Worm (Caenorhabditis elegans) whole organism, L1 larva: Measurements from ENCODE around the gene F19B10.5.

ENCODE experiments used
- aly-2 ChIP-seq: fragments of 150-350 bp; optimal IDR thresholded peaks from 2 replicates; lab custom pipeline; 2014; ENCODE audit warnings: missing biosample characterization, missing genetic modification characterization
- nhr-237 ChIP-seq: fragments of 150-350 bp; optimal IDR thresholded peaks from 2 replicates; lab custom pipeline; 2014; ENCODE audit warnings: missing biosample characterization, missing genetic modification characterization
- nhr-28 ChIP-seq: fragments of 150-350 bp; optimal IDR thresholded peaks from 2 replicates; lab custom pipeline; 2014; ENCODE audit warnings: missing biosample characterization, missing genetic modification characterization
- nhr-76 ChIP-seq: sonication (generic microtip); optimal IDR thresholded peaks from 2 replicates; lab custom pipeline; 2017; ENCODE audit warnings: missing biosample characterization, missing genetic modification characterization
- pag-3 ChIP-seq: sonication (generic microtip); optimal IDR thresholded peaks from 2 replicates; lab custom pipeline; 2017; ENCODE audit warnings: missing genetic modification characterization, mild to moderate bottlenecking, missing compliant biosample characterization, antibody characterized with exemption, borderline replicate concordance; ENCODE audit not compliant: insufficient read depth
- snpc-4 ChIP-seq: fragments of 150-350 bp; optimal IDR thresholded peaks from 2 replicates; lab custom pipeline; 2014; ENCODE audit warnings: missing biosample characterization, missing genetic modification characterization
- zag-1 ChIP-seq: fragments of 150-350 bp; optimal IDR thresholded peaks from 2 replicates; lab custom pipeline; 2014; ENCODE audit warnings: missing biosample characterization, missing genetic modification characterization
- ztf-11 ChIP-seq, 2 experiments: sonication (generic microtip); optimal IDR thresholded peaks; 2 replicates each; lab custom pipeline; 2016 to 2017; ENCODE audit warnings: missing genetic modification characterization in 2 of 2, missing biosample characterization in 1 of 2, missing compliant biosample characterization in 1 of 2

DNA sequence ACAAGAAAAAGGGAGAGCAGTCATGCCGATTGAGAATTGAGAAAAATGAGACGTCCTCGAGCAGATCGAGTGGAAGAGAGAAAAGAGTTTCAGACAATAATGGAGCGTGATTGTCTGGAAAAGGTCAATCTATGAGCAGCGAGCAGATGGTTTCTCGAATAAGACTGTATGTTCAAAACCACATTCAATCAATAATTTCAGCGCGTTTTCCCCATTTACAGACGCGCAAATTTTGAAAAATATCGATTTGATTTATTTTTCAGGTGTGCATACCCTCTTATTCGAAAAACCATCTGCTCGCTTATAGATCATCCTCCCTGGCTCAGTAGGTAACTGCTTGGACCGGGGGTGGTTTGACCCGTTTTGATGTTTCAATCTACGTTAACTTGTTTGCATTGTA lies 16.2 kb upstream of the F19B10.5 start, which contains the start of gene fbxb-31:
- TF ChIP-seq nhr-237 (tag; lab: Kevin White, UChicago) (no peak), nhr-28 (no peak), nhr-76 (tag; lab: Kevin White, UChicago) (no peak), pag-3 (tag; lab: Kevin White, UChicago) (no peak), aly-2 (tag; lab: Kevin White, UChicago) (no peak), snpc-4 (tag; lab: Kevin White, UChicago) (no peak), zag-1 (no peak), ztf-11 (tag; optimal IDR thresholded peaks at IDR 0.05; lab: Kevin White, UChicago) (no peak)
